Fruit fly (Drosophila melanogaster) whole organism: ENCODE data around the gene mRpS31.

Experiments used
- CG8478 ChIP-seq: fragments of >200 bp; optimal IDR thresholded peaks from 2 replicates; lab custom pipeline; 2018; ENCODE audit warnings: inconsistent platforms
- Dll ChIP-seq: fragments of >200 bp; optimal IDR thresholded peaks from 2 replicates; lab custom pipeline; 2017
- EcR ChIP-seq, 2 experiments: fragments of >200 bp; optimal IDR thresholded peaks; 2 replicates each; lab custom pipeline; 2017; ENCODE audit warnings: missing biosample characterization in 2 of 2, missing genetic modification characterization in 2 of 2, missing genetic modification reagents in 2 of 2
- pan ChIP-seq: fragments of >200 bp; optimal IDR thresholded peaks from 2 replicates; lab custom pipeline; 2017
- psq ChIP-seq: fragments of >200 bp; optimal IDR thresholded peaks from 2 replicates; lab custom pipeline; 2017
- usp ChIP-seq: fragments of >200 bp; optimal IDR thresholded peaks from 2 replicates; lab custom pipeline; 2017; ENCODE audit warnings: missing biosample characterization, missing genetic modification characterization, mixed read lengths

- TF ChIP-seq CG8478 (lab: Kevin White, UChicago): no peak
- no peak for TF ChIP-seq EcR (GFP tag; optimal IDR thresholded peaks at IDR 0.05; lab: Kevin White, UChicago)
- no peak for TF ChIP-seq psq (lab: Kevin White, UChicago)
- TF ChIP-seq pan (lab: Kevin White, UChicago): no peak
- no peak for TF ChIP-seq Dll (lab: Kevin White, UChicago)
- no peak for TF ChIP-seq usp (GFP tag; lab: Kevin White, UChicago)
These were observed 17.4 kb upstream of the mRpS31 start, which contains the start of gene PolD1 for dm6 chr3L:15987635-15988034.
